Worm (Caenorhabditis elegans): Measurements from ENCODE around the gene C44C10.12.

DNA sequence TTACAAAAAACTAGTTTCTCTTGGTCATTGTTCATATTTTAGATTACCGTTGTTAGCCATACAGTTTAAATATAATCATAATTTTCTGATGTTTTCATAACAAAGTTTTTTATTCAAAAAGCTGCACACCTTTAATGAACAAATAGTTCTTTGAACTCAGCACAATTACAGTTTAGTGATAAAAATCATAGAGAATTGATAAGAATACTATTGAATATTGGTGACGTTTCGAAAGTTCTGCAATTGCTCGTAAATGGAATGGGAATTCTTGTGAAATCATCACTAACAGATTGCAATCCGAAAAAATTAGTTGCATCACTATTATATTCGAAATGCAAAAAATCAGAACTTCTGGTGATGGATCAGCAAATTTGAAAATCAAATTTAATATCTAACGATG is 37.3 kb downstream of the C44C10.12 start:
- no peak for TF ChIP-seq lin-13 (tag; optimal IDR thresholded peaks at IDR 0.05)
- no peak for TF ChIP-seq nhr-28 (tag; optimal IDR thresholded peaks at IDR 0.05)
